Worm (Caenorhabditis elegans): ENCODE data around the gene F53F8.3.

ce11 chrV:20680189-20680588, 9.1 kb downstream of the F53F8.3 start:
- no peak for TF ChIP-seq nhr-11 (tag; optimal IDR thresholded peaks at IDR 0.05)
- no peak for TF ChIP-seq tbx-2 (tag; optimal IDR thresholded peaks at IDR 0.05)
- TF ChIP-seq ama-1 (optimal IDR thresholded peaks at IDR 0.05): no peak
- no peak for TF ChIP-seq hlh-30 (tag; optimal IDR thresholded peaks at IDR 0.05; ENCODE audit: insufficient read depth)
- TF ChIP-seq ceh-6 (GFP tag; optimal IDR thresholded peaks at IDR 0.05): no peak
- no peak for TF ChIP-seq elt-2 (tag; optimal IDR thresholded peaks at IDR 0.05)
- TF ChIP-seq nfya-1 (tag; optimal IDR thresholded peaks at IDR 0.05): no peak
- no peak for TF ChIP-seq ets-4 (tag; optimal IDR thresholded peaks at IDR 0.05)
- TF ChIP-seq fkh-6 (tag; optimal IDR thresholded peaks at IDR 0.05): no peak
- no peak for TF ChIP-seq syd-9 (tag; optimal IDR thresholded peaks at IDR 0.05)

Data from whole organism, late embryonic.